Worm (Caenorhabditis elegans): ENCODE results near the gene oac-29.
A peak's percentile ranks its signal among the peaks of the same experiment; 100 is the strongest.

The oac-29 gene

DNA sequence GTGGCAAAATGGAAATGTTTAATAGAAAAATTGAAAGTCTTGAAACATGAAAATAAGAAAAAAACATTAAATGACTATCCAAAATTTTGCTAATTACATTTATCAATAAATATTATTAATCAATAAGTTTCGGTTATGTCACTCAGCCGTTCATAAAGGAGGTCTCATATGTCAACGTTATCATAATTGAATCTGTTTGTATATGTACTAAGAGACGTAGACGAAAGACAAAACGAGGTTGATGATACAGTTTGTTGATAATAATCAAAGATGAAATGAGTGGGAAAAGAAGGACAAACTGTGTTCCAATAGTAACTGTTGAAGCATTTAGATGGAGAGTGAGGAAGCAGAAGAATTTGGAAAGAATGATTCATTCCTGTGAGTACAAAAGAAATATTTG, 48.6 kb downstream of the oac-29 start:
- TF ChIP-seq hlh-4 (tag; optimal IDR thresholded peaks at IDR 0.05) (no peak), blmp-1 (tag; optimal IDR thresholded peaks at IDR 0.05) (peak; percentile 11)

DNA sequence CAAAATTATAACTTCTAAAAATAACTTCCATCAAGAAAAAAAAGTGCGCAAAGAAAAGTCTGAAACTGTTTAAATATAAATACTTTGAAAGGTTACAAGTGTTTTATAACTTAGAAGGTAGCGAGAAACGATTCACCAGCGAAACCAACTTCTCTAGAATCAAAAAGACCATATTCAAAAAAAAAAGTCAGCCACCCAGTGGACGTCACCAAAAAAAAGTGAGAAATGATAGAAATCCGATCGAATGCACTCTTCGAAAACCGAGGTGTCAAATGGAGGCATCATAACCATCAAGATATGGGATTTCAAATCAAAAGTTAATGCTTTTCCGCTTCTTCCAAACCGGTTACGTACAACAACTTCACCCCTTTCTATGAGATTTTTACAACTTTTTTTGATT, 49.0 kb downstream of the oac-29 start:
- no peak for TF ChIP-seq nhr-84 (tag; optimal IDR thresholded peaks at IDR 0.05)
- TF ChIP-seq fos-1 (tag; optimal IDR thresholded peaks at IDR 0.05) = no peak
- TF ChIP-seq unc-98 (GFP tag; IDR thresholded peaks at IDR 0.05) = no peak
- TF ChIP-seq efl-1 (optimal IDR thresholded peaks at IDR 0.05) = no peak
- TF ChIP-seq efl-1 (GFP tag; optimal IDR thresholded peaks at IDR 0.05 in 1 of 2) = peak in 1 of 2 experiments; percentile 90

Measured in whole organism, L1 larva.